Worm (Caenorhabditis elegans) whole organism, L4/young adult: ENCODE results near the gene ragc-1.

Experiments used
- W03F9.2 ChIP-seq: fragments of 150-350 bp; optimal IDR thresholded peaks from 2 replicates; lab custom pipeline; 2014; ENCODE audit warnings: missing biosample characterization, missing genetic modification characterization
- dao-5 ChIP-seq: sonication (generic microtip); optimal IDR thresholded peaks from 2 replicates; lab custom pipeline; 2016; ENCODE audit warnings: missing genotype, missing genetic modification characterization, moderate library complexity, missing compliant biosample characterization
- him-1 ChIP-seq: sonication (generic microtip); optimal IDR thresholded peaks from 2 replicates; lab custom pipeline; 2016; ENCODE audit warnings: missing genotype, missing genetic modification reagents, missing genetic modification characterization, missing compliant biosample characterization

- TF ChIP-seq him-1 (peak; percentile 23), W03F9.2 (tag; lab: Kevin White, UChicago) (no peak), dao-5 (tag; lab: Kevin White, UChicago) (no peak)
These were observed 10.5 kb downstream of the ragc-1 start, which contains the start of gene mig-38 for ce11 chrIV:11594191-11594673.
